Worm (Caenorhabditis elegans) whole organism, L2 larva: ENCODE measurements around the gene cky-1.

Experiments used
- C34F6.9 ChIP-seq: fragments of 150-350 bp; optimal IDR thresholded peaks from 2 replicates; lab custom pipeline; 2014; ENCODE audit warnings: missing biosample characterization, missing genetic modification characterization
- aly-2 ChIP-seq: fragments of 150-350 bp; optimal IDR thresholded peaks from 2 replicates; lab custom pipeline; 2014; ENCODE audit warnings: missing biosample characterization, missing genetic modification characterization
- ama-1 ChIP-seq: fragments of 150-350 bp; optimal IDR thresholded peaks from 2 replicates; lab custom pipeline; 2018; ENCODE audit warnings: inconsistent platforms
- elt-1 ChIP-seq: fragments of 150-350 bp; optimal IDR thresholded peaks from 2 replicates; lab custom pipeline; 2014; ENCODE audit warnings: missing biosample characterization, missing genetic modification characterization
- lin-13 ChIP-seq: fragments of 150-350 bp; optimal IDR thresholded peaks from 2 replicates; lab custom pipeline; 2014; ENCODE audit warnings: missing biosample characterization, missing genetic modification reagents, missing genetic modification characterization
- lin-39 ChIP-seq: fragments of 150-350 bp; optimal IDR thresholded peaks from 2 replicates; lab custom pipeline; 2014; ENCODE audit warnings: missing biosample characterization, missing genetic modification reagents, missing genetic modification characterization
- lsy-2 ChIP-seq, 2 experiments: fragments of 150-350 bp in 1 of 2; sonication (generic microtip) in 1 of 2; optimal IDR thresholded peaks; 2 replicates each; lab custom pipeline; 2014 to 2017; ENCODE audit warnings: missing biosample characterization in 2 of 2, missing genetic modification characterization in 2 of 2
- mab-5 ChIP-seq: fragments of 150-350 bp; optimal IDR thresholded peaks from 2 replicates; lab custom pipeline; 2014; ENCODE audit warnings: missing biosample characterization, missing genetic modification characterization
- nhr-6 ChIP-seq: fragments of 150-350 bp; optimal IDR thresholded peaks from 2 replicates; lab custom pipeline; 2014; ENCODE audit warnings: missing biosample characterization, missing genetic modification characterization
- nhr-77 ChIP-seq: fragments of 150-350 bp; optimal IDR thresholded peaks from 2 replicates; lab custom pipeline; 2014; ENCODE audit warnings: missing biosample characterization, missing genetic modification characterization
- snpc-4 ChIP-seq: fragments of 150-350 bp; optimal IDR thresholded peaks from 2 replicates; lab custom pipeline; 2014; ENCODE audit warnings: missing biosample characterization, missing genetic modification characterization
- ztf-11 ChIP-seq: sonication (generic microtip); optimal IDR thresholded peaks from 2 replicates; lab custom pipeline; 2017; ENCODE audit warnings: missing biosample characterization, missing genetic modification characterization

DNA sequence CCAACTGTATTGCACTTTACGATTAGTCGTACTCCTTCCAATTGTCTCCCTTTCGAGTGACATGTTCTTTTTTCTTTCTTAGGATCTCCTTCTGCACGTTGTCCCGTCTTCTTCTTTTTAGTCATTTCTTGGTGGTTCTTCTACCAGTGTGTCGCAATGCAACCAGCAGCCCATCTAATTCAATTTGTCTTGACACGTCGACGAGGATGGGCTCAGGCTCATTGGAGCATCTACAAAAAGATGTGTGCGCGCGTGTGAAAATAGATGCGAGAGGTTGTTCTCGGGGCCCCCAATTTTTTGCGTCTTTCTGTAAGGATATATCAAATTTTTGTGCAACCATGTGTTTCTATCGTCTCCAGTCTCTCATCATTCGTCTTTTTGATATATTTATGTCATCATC, 34.9 kb upstream of the cky-1 start:
- no peak for TF ChIP-seq elt-1 (tag; lab: Kevin White, UChicago)
- TF ChIP-seq lin-39 (tag; lab: Kevin White, UChicago), result no peak
- TF ChIP-seq ztf-11 (tag; lab: Kevin White, UChicago), result no peak
- TF ChIP-seq nhr-6 (tag; lab: Kevin White, UChicago), result no peak
- TF ChIP-seq snpc-4 (tag; lab: Kevin White, UChicago), result no peak
- no peak for TF ChIP-seq nhr-77 (tag; lab: Kevin White, UChicago)
- no peak for TF ChIP-seq C34F6.9 (tag; lab: Kevin White, UChicago)
- no peak for TF ChIP-seq aly-2
- no peak for TF ChIP-seq lsy-2 (tag; optimal IDR thresholded peaks at IDR 0.05; lab: Kevin White, UChicago)
- TF ChIP-seq lin-13 (GFP tag; lab: Kevin White, UChicago), result no peak
- no peak for TF ChIP-seq ama-1 (lab: Kevin White, UChicago)
- no peak for TF ChIP-seq mab-5 (tag; lab: Kevin White, UChicago)
